Worm (Caenorhabditis elegans): Measurements from ENCODE around the gene F10D2.16.

F10D2.16 gene

DNA sequence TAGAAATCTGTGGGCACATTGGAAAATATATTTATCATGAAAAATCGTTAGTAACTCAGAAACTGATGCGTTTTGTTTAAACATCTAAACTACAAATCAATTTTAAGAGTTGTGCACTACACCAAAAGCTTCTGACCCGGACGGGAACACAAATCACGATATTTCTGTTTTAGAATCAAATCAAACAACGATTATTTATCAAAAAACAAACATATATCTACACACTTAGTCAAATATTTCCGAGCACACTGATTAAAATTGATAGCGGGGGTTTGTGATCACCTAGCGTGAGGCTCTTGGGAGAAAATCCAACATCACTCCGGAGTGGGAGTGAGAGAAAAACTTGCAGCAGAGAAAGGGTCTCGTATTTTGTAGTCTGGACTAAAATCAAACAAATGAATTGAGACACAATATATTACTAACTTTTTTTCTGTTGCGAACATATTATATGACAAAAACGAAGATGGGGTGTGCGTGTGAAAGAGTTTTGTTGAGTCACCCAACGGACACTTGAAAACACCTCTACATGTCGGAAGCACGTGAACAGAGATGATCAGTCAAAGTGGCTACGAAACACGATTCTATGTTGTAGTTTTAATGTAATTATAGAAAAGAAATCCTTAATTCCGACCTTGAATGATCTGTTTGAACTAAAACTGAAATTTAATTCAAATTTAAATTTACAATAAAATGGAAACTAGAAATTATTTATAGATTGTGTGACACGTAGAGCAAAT is 38.6 kb upstream of the F10D2.16 start:
- TF ChIP-seq ama-1 (optimal IDR thresholded peaks at IDR 0.05): no peak
- TF ChIP-seq hnd-1 (tag; optimal IDR thresholded peaks at IDR 0.05): no peak
- TF ChIP-seq flt-1 (GFP tag; IDR thresholded peaks at IDR 0.05): no peak
- no peak for TF ChIP-seq tbx-11 (GFP tag; IDR thresholded peaks at IDR 0.05)
- TF ChIP-seq ceh-36 (tag; optimal IDR thresholded peaks at IDR 0.05): no peak
- TF ChIP-seq pes-1 (GFP tag; IDR thresholded peaks at IDR 0.05): no peak
- no peak for TF ChIP-seq scrt-1 (GFP tag; IDR thresholded peaks at IDR 0.05)
- no peak for TF ChIP-seq hmg-4 (GFP tag; optimal IDR thresholded peaks at IDR 0.05)
- TF ChIP-seq tra-4 (tag; optimal IDR thresholded peaks at IDR 0.05): no peak
- TF ChIP-seq ets-7 (tag; optimal IDR thresholded peaks at IDR 0.05): no peak
- TF ChIP-seq B0310.2 (tag; optimal IDR thresholded peaks at IDR 0.05): no peak

DNA sequence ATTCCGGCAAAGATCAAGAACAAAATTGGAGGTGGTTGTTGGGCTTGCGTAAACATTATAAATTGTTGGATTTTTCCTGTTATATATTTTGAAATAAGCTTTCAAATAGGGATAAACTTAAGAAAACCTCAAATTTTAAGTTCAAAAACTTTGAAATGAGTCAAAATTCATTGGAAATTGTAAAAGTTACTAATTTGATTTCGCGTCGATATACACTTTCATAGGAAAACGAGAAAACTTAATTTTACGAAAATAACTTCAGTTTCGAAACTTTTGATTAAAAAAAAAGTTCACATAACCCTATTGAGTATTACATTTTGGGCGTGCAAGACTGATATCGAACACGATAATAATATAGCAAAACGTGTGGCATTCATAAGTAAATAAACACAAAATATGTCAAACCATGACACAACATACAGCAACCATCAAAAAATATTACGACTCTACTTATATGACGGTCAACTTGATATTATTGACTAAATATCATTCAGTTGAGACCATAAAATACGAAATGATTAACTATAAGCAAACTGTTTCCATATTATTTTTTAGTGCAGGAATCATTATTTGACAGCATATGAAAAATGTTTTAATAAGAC is 37.8 kb upstream of the F10D2.16 start:
- TF ChIP-seq flt-1 (GFP tag; IDR thresholded peaks at IDR 0.05): no peak
- no peak for TF ChIP-seq ceh-36 (tag; optimal IDR thresholded peaks at IDR 0.05)
- no peak for TF ChIP-seq tbx-37 (GFP tag; conservative IDR thresholded peaks at IDR 0.05)
- no peak for TF ChIP-seq ets-7 (tag; optimal IDR thresholded peaks at IDR 0.05)
- TF ChIP-seq hnd-1 (tag; optimal IDR thresholded peaks at IDR 0.05): no peak
- no peak for TF ChIP-seq aly-1 (tag; optimal IDR thresholded peaks at IDR 0.05)

DNA sequence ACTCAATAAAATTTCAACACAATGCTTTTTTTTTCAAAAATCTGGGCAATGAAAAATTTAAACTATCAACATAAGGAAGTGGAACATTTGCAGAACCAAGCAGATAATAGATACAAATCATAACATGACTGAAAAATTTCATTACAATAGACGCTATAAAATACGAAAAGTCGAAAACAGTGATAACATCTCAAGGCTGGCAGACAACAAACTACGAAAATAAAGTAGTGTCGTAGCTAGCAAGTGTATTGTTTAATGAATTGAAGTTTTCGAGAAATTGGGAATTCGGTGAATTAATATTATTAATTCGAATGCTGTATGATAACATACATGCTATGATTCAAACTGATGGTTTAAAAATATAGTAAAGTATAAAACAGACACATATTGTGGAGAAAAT is 37.3 kb upstream of the F10D2.16 start:
- no peak for TF ChIP-seq tbx-11 (GFP tag; IDR thresholded peaks at IDR 0.05)
- TF ChIP-seq hmg-4 (GFP tag; optimal IDR thresholded peaks at IDR 0.05): no peak

DNA sequence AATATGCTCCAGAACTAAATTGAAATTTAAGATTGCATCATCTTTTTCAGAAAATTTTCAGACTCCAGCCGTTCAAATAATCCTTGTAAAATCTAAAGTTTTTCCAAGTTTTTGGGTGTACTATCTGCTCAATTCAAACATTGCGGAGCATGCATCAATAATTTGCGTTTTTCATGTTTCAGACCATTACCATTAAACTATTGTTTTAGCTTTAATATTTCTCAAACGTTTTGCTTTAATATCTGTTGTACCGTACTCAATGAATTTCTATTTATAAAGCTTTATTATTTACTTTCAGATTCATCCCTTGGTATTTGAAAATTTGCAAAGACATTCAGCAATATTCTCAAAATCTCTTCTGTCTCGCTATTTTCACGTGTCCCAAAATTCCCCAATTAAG is 30.8 kb upstream of the F10D2.16 start, which contains the start of gene odr-2:
Gene odr-2, plus strand, starts transcription at position 301 of the 400 bp plus-strand sequence.
- TF ChIP-seq aly-1 (tag; optimal IDR thresholded peaks at IDR 0.05): no peak
- no peak for TF ChIP-seq sea-1 (GFP tag; conservative IDR thresholded peaks at IDR 0.05)
- TF ChIP-seq flt-1 (GFP tag; IDR thresholded peaks at IDR 0.05): no peak
- no peak for TF ChIP-seq hnd-1 (tag; optimal IDR thresholded peaks at IDR 0.05)
- TF ChIP-seq ceh-36 (tag; optimal IDR thresholded peaks at IDR 0.05): no peak
- TF ChIP-seq ets-7 (tag; optimal IDR thresholded peaks at IDR 0.05): no peak
- TF ChIP-seq ceh-13 (GFP tag; optimal IDR thresholded peaks at IDR 0.05): no peak
- TF ChIP-seq ama-1 (optimal IDR thresholded peaks at IDR 0.05): no peak
- no peak for TF ChIP-seq tbx-11 (GFP tag; IDR thresholded peaks at IDR 0.05)
- TF ChIP-seq hmbx-1 (tag; optimal IDR thresholded peaks at IDR 0.05): no peak
- TF ChIP-seq tbx-37 (GFP tag; conservative IDR thresholded peaks at IDR 0.05): no peak
- no peak for TF ChIP-seq hmg-4 (GFP tag; optimal IDR thresholded peaks at IDR 0.05)
- TF ChIP-seq pes-1 (GFP tag; IDR thresholded peaks at IDR 0.05): no peak
- no peak for TF ChIP-seq F13C5.2 (tag; optimal IDR thresholded peaks at IDR 0.05)
- no peak for TF ChIP-seq scrt-1 (GFP tag; IDR thresholded peaks at IDR 0.05)
- TF ChIP-seq tra-4 (tag; optimal IDR thresholded peaks at IDR 0.05): no peak
- TF ChIP-seq B0310.2 (tag; optimal IDR thresholded peaks at IDR 0.05): no peak

DNA sequence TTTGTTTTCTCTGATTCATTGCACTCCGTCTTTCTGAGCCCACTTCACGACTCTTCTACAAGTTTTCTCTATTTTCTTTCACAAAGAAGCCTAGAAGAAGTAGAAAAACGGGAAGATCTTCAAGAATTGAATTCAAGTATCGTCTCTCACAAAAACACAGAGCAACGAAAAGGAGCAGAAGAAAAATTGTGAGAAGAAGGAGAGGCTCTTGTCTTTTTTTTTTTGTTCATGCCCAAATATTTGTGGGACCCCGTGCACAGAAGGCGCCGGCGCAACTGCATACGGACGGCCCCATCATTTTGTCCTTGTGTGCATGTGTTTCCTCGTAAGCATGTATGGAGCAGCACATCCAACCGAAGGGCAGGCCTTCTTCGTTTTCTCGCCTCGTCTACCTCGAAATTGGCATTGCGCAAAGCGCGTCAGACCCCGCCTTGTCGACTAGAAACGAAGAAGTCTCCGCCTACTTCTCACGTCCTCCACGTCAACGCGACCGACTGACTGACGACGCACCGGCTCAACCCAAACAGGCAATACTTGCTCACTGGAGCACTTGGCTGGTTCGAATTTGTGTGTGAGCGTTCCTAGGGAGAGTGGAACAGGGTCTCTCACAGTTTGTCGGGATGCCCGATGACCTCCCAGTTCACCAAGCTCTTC is 27.4 kb upstream of the F10D2.16 start:
- TF ChIP-seq tbx-11 (GFP tag; IDR thresholded peaks at IDR 0.05) (no peak), ceh-36 (tag; optimal IDR thresholded peaks at IDR 0.05) (no peak), scrt-1 (GFP tag; IDR thresholded peaks at IDR 0.05) (no peak), hmbx-1 (tag; optimal IDR thresholded peaks at IDR 0.05) (no peak), hmg-4 (GFP tag; optimal IDR thresholded peaks at IDR 0.05) (no peak)

DNA sequence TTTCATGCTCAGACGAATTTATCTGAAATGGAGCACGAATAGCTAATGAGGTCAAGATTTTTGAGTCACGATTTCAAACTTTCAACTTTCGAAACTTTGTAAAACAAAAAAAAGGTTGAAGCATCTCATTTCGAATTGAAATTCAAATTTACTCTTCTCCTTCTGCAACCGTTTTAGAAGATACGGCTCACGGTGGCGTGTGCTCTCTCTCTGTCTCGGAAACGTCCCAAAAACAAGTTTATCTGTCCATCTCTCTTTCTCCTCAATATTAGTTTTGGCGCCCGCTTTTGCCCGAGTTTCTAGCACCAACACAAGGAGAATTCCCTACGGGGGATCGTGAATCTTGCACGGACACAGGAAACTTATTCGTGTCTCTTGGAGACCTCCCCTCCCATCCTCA is 23.7 kb upstream of the F10D2.16 start:
- no peak for TF ChIP-seq tra-4 (tag; optimal IDR thresholded peaks at IDR 0.05)

DNA sequence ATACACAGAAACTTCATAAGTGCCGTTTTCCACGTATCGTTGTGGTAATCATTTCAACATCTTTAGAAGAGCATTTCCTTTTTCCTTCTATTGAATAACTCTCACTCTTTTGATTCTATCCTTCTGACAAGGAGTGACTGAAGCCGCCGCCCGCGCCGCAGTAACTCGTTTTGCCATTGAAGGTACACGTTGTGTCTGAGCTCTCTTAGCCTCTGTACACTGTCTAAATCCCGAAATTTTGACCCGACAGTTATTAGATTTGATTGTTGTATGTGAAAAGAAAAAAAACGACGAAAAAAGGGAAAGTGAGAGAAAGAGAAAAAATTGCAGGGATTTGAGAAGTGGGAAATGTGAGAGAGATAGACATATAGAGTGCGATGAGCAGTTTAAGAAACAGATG is 22.8 kb upstream of the F10D2.16 start:
- TF ChIP-seq tbx-11 (GFP tag; IDR thresholded peaks at IDR 0.05) (no peak), ama-1 (optimal IDR thresholded peaks at IDR 0.05) (no peak), scrt-1 (GFP tag; IDR thresholded peaks at IDR 0.05) (no peak), B0310.2 (tag; optimal IDR thresholded peaks at IDR 0.05) (no peak), aly-1 (tag; optimal IDR thresholded peaks at IDR 0.05) (no peak), F13C5.2 (tag; optimal IDR thresholded peaks at IDR 0.05) (no peak), pes-1 (GFP tag; IDR thresholded peaks at IDR 0.05) (no peak)

DNA sequence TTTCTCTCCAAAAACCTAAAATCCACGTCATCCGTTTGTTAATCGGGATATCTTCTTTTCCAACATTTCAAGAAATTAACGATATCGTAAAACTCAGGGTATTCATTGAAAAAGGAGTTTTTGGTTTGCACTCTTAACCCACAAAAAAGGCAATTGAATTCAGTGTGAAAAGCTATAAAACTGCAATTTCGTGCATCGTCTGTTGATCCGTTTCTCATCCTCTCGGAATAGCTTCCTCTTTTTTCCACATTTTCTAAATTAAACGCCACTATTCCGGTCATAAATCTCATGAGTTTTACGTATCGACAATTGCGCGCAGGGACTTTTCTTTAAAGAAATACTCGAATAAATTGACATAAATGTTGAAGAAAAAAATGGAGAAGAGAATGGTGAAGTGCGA is 21.8 kb upstream of the F10D2.16 start:
- TF ChIP-seq B0310.2 (tag; optimal IDR thresholded peaks at IDR 0.05) (no peak), hmg-4 (GFP tag; optimal IDR thresholded peaks at IDR 0.05) (no peak), tra-4 (tag; optimal IDR thresholded peaks at IDR 0.05) (no peak), ama-1 (optimal IDR thresholded peaks at IDR 0.05) (no peak), sea-1 (GFP tag; conservative IDR thresholded peaks at IDR 0.05) (no peak), ceh-36 (tag; optimal IDR thresholded peaks at IDR 0.05) (no peak), flt-1 (GFP tag; IDR thresholded peaks at IDR 0.05) (no peak), scrt-1 (GFP tag; IDR thresholded peaks at IDR 0.05) (no peak)

Measured in whole organism, early embryonic.